Fruit fly (Drosophila melanogaster) whole organism, embryonic: ENCODE data around the gene CG46313.
A peak's percentile ranks its signal among the peaks of the same experiment; 100 is the strongest.

Experiments used
- Atf-2 ChIP-seq: fragments of 200-800 bp; sonication (Bioruptor generic); optimal IDR thresholded peaks from 2 replicates; lab custom pipeline; 2016; ENCODE audit warnings: missing biosample characterization, missing genetic modification characterization
- CG10209 ChIP-seq: fragments of 200-800 bp; sonication (Bioruptor generic); optimal IDR thresholded peaks from 3 replicates; lab custom pipeline; 2017; ENCODE audit warnings: missing biosample characterization, mild to moderate bottlenecking, missing genetic modification characterization, missing genetic modification reagents
- CG11504 ChIP-seq: fragments of 200-800 bp; sonication (Bioruptor generic); optimal IDR thresholded peaks from 3 replicates; lab custom pipeline; 2019; ENCODE audit warnings: missing biosample characterization, mild to moderate bottlenecking, missing genetic modification characterization, moderate library complexity
- CG12769 ChIP-seq: fragments of 200-800 bp; sonication (Bioruptor generic); optimal IDR thresholded peaks from 2 replicates; lab custom pipeline; 2019; ENCODE audit warnings: missing biosample characterization, mild to moderate bottlenecking, missing genetic modification characterization, moderate library complexity
- CG13287 ChIP-seq: fragments of 200-800 bp; sonication (Bioruptor generic); IDR thresholded peaks from 2 replicates; pipeline ENCODE4 v1.3.6; 2022; ENCODE audit warnings: missing biosample characterization, missing genetic modification characterization; ENCODE audit not compliant: partially characterized antibody
- CG13296 ChIP-seq: fragments of 200-800 bp; sonication (Bioruptor generic); optimal IDR thresholded peaks from 3 replicates; lab custom pipeline; 2018; ENCODE audit warnings: missing biosample characterization, mild to moderate bottlenecking, missing genetic modification characterization
- CG14441 ChIP-seq: fragments of 200-800 bp; sonication (Bioruptor generic); IDR thresholded peaks from 2 replicates; pipeline ENCODE4 v1.3.6; 2022; ENCODE audit warnings: missing biosample characterization, missing genetic modification characterization
- CG14667 ChIP-seq: fragments of 200-800 bp; sonication (Bioruptor generic); IDR thresholded peaks from 2 replicates; pipeline ENCODE4 v1.3.6; 2022; ENCODE audit warnings: missing biosample characterization, missing genetic modification characterization
- CG14965 ChIP-seq: fragments of 200-800 bp; sonication (Bioruptor generic); optimal IDR thresholded peaks from 2 replicates; lab custom pipeline; 2016; ENCODE audit warnings: missing biosample characterization, missing genetic modification characterization, borderline replicate concordance
- CG15696 ChIP-seq: fragments of 200-800 bp; sonication (Bioruptor generic); optimal IDR thresholded peaks from 2 replicates; lab custom pipeline; 2019; ENCODE audit warnings: missing biosample characterization, mild to moderate bottlenecking, missing genetic modification characterization, moderate library complexity
- CG1602 ChIP-seq: fragments of 200-800 bp; sonication (Bioruptor generic); optimal IDR thresholded peaks from 3 replicates; lab custom pipeline; 2016; ENCODE audit warnings: missing biosample characterization, missing genetic modification characterization
- CG1603 ChIP-seq: fragments of 200-800 bp; sonication (Bioruptor generic); optimal IDR thresholded peaks from 2 replicates; lab custom pipeline; 2019; ENCODE audit warnings: missing biosample characterization, mild to moderate bottlenecking, missing genetic modification characterization, moderate library complexity
- CG1832 ChIP-seq: fragments of 200-800 bp; sonication (Bioruptor generic); optimal IDR thresholded peaks from 2 replicates; lab custom pipeline; 2017; ENCODE audit warnings: missing biosample characterization, mild to moderate bottlenecking, missing genetic modification characterization, inconsistent platforms
- CG30020 ChIP-seq: fragments of 200-800 bp; optimal IDR thresholded peaks from 2 replicates; lab custom pipeline; 2019; ENCODE audit warnings: missing biosample characterization, mild to moderate bottlenecking, missing genetic modification characterization, moderate library complexity
- CG31441 ChIP-seq: fragments of 200-800 bp; sonication (Bioruptor generic); IDR thresholded peaks from 2 replicates; pipeline ENCODE4 v1.3.6; 2022; ENCODE audit warnings: missing biosample characterization, missing genetic modification characterization
- CG32532 ChIP-seq: fragments of 200-800 bp; sonication (Bioruptor generic); IDR thresholded peaks from 2 replicates; pipeline ENCODE4 v1.3.6; 2022; ENCODE audit warnings: missing biosample characterization, missing genetic modification characterization
- CG34422 ChIP-seq: fragments of 200-800 bp; sonication (Bioruptor generic); IDR thresholded peaks from 3 replicates; pipeline ENCODE4 v1.3.6; 2022; ENCODE audit warnings: missing biosample characterization, missing genetic modification characterization
- CG3726 ChIP-seq: fragments of 200-800 bp; sonication (Bioruptor generic); IDR thresholded peaks from 3 replicates; pipeline ENCODE4, ENCODE4 v1.3.6; 2022; ENCODE audit warnings: missing biosample characterization, missing genetic modification characterization
- CG4282 ChIP-seq: fragments of 200-800 bp; sonication (Bioruptor generic); optimal IDR thresholded peaks from 2 replicates; lab custom pipeline; 2016; ENCODE audit warnings: missing biosample characterization, missing genetic modification characterization
- CG4730 ChIP-seq: fragments of 200-800 bp; sonication (Bioruptor generic); IDR thresholded peaks from 2 replicates; pipeline ENCODE4 v1.3.6; 2022; ENCODE audit warnings: missing biosample characterization, missing genetic modification characterization
- CG5953 ChIP-seq: fragments of 200-800 bp; sonication (Bioruptor generic); IDR thresholded peaks from 2 replicates; pipeline ENCODE4 v1.3.6; 2022; ENCODE audit warnings: missing biosample characterization, missing genetic modification characterization
- Drgx ChIP-seq: fragments of 200-800 bp; sonication (Bioruptor generic); IDR thresholded peaks from 2 replicates; pipeline ENCODE4 v1.3.6; 2022; ENCODE audit warnings: missing biosample characterization, missing genetic modification characterization
- Gug ChIP-seq: fragments of 200-800 bp; sonication (Bioruptor generic); IDR thresholded peaks from 4 replicates; pipeline ENCODE4 v1.3.6; 2022; ENCODE audit warnings: missing biosample characterization, missing genetic modification characterization
- H15 ChIP-seq: fragments of 200-800 bp; sonication (Bioruptor generic); IDR thresholded peaks from 3 replicates; pipeline ENCODE4 v1.3.6; 2022; ENCODE audit warnings: missing biosample characterization, missing genetic modification characterization
- HLH54F ChIP-seq: fragments of 200-800 bp; sonication (Bioruptor generic); optimal IDR thresholded peaks from 3 replicates; lab custom pipeline; 2016; ENCODE audit warnings: missing biosample characterization, missing genetic modification characterization
- Lpt ChIP-seq: fragments of >200 bp; optimal IDR thresholded peaks from 2 replicates; lab custom pipeline; 2018; ENCODE audit warnings: missing biosample characterization, missing genetic modification characterization
- Oli ChIP-seq: fragments of 200-800 bp; sonication (Bioruptor generic); optimal IDR thresholded peaks from 2 replicates; lab custom pipeline; 2018; ENCODE audit warnings: missing biosample characterization, mild to moderate bottlenecking, missing genetic modification characterization, moderate library complexity
- Pdp1 ChIP-seq, 2 experiments: fragments of 200-800 bp; sonication (Bioruptor generic); optimal IDR thresholded peaks; 3 replicates each; lab custom pipeline; 2016; ENCODE audit warnings: missing biosample characterization in 2 of 2, missing genetic modification characterization in 2 of 2, mild to moderate bottlenecking in 1 of 2, moderate library complexity in 1 of 2
- Usf ChIP-seq: fragments of 200-800 bp; sonication (Bioruptor generic); optimal IDR thresholded peaks from 2 replicates; lab custom pipeline; 2017; ENCODE audit warnings: missing genotype, missing biosample characterization, missing genetic modification characterization
- ci ChIP-seq: fragments of 200-800 bp; sonication (Bioruptor generic); IDR thresholded peaks from 3 replicates; pipeline ENCODE4 v1.3.6; 2022; ENCODE audit warnings: missing biosample characterization, missing genetic modification characterization
- crc ChIP-seq: fragments of 200-800 bp; sonication (Bioruptor generic); optimal IDR thresholded peaks from 2 replicates; lab custom pipeline; 2016; ENCODE audit warnings: missing biosample characterization, missing genetic modification characterization
- dysf ChIP-seq: fragments of 200-800 bp; sonication (Bioruptor generic); IDR thresholded peaks from 3 replicates; pipeline ENCODE4 v1.3.6; 2022; ENCODE audit warnings: missing biosample characterization, missing genetic modification characterization
- fd3F ChIP-seq: fragments of 200-800 bp; sonication (Bioruptor generic); optimal IDR thresholded peaks from 2 replicates; lab custom pipeline; 2018; ENCODE audit warnings: missing biosample characterization, mild to moderate bottlenecking, missing genetic modification characterization, moderate library complexity
- grau ChIP-seq: fragments of 200-800 bp; optimal IDR thresholded peaks from 3 replicates; lab custom pipeline; 2019; ENCODE audit warnings: missing biosample characterization, mild to moderate bottlenecking, missing genetic modification characterization, moderate library complexity
- grn ChIP-seq: fragments of 200-800 bp; sonication (Bioruptor generic); optimal IDR thresholded peaks from 3 replicates; lab custom pipeline; 2017; ENCODE audit warnings: missing biosample characterization, missing genetic modification characterization
- gro ChIP-seq: fragments of 200-800 bp; sonication (Bioruptor generic); optimal IDR thresholded peaks from 2 replicates; lab custom pipeline; 2016; ENCODE audit warnings: missing biosample characterization, missing genetic modification characterization
- gsb ChIP-seq: fragments of 200-800 bp; sonication (Bioruptor generic); IDR thresholded peaks from 2 replicates; pipeline ENCODE4 v1.3.6; 2022; ENCODE audit warnings: missing biosample characterization, missing genetic modification characterization
- org-1 ChIP-seq: fragments of 200-800 bp; sonication (Bioruptor generic); optimal IDR thresholded peaks from 2 replicates; lab custom pipeline; 2017; ENCODE audit warnings: missing biosample characterization, missing genetic modification characterization
- pan ChIP-seq, 4 experiments: fragments of >200 bp in 3 of 4; fragments of 200-800 bp in 1 of 4; sonication (Bioruptor generic) in 1 of 4; optimal IDR thresholded peaks in 3 of 4; IDR thresholded peaks in 1 of 4; 2 replicates each; pipeline versions ENCODE4 v1.3.6 to Lab custom; 2017 to 2022; ENCODE audit warnings: missing biosample characterization in 2 of 4, missing genetic modification characterization in 2 of 4, mixed read lengths in 1 of 4
- phol ChIP-seq: fragments of 200-800 bp; sonication (Bioruptor generic); optimal IDR thresholded peaks from 3 replicates; lab custom pipeline; 2018; ENCODE audit warnings: missing biosample characterization, mild to moderate bottlenecking, missing genetic modification characterization, moderate library complexity
- psq ChIP-seq: fragments of 200-800 bp; sonication (Bioruptor generic); optimal IDR thresholded peaks from 2 replicates; lab custom pipeline; 2017; ENCODE audit warnings: missing biosample characterization, missing genetic modification characterization
- ranshi ChIP-seq: fragments of 200-800 bp; sonication (Bioruptor generic); IDR thresholded peaks from 2 replicates; pipeline ENCODE4 v1.3.6; 2022; ENCODE audit warnings: missing biosample characterization, missing genetic modification characterization
- ro ChIP-seq: fragments of 200-800 bp; sonication (Bioruptor generic); IDR thresholded peaks from 2 replicates; pipeline ENCODE4 v1.3.6; 2022; ENCODE audit warnings: missing biosample characterization, missing genetic modification characterization
- sd ChIP-seq: fragments of 200-800 bp; sonication (Bioruptor generic); optimal IDR thresholded peaks from 3 replicates; lab custom pipeline; 2018; ENCODE audit warnings: missing biosample characterization, mild to moderate bottlenecking, missing genetic modification characterization, moderate library complexity
- sens ChIP-seq: fragments of 200-800 bp; sonication (Bioruptor generic); peaks from one replicate; lab custom pipeline; 2016; ENCODE audit warnings: missing biosample characterization, missing genetic modification characterization
- sisA ChIP-seq: fragments of 200-800 bp; sonication (Bioruptor generic); IDR thresholded peaks from 2 replicates; pipeline ENCODE4 v1.3.6; 2022; ENCODE audit warnings: missing biosample characterization, missing genetic modification characterization
- sob ChIP-seq: fragments of 200-800 bp; sonication (Bioruptor generic); IDR thresholded peaks from 2 replicates; pipeline ENCODE4 v1.3.6; 2022; ENCODE audit warnings: missing biosample characterization, missing genetic modification characterization
- ssp ChIP-seq: fragments of 200-800 bp; sonication (Bioruptor generic); IDR thresholded peaks from 2 replicates; pipeline ENCODE4 v1.3.6; 2022; ENCODE audit warnings: missing biosample characterization, missing genetic modification characterization
- ttk ChIP-seq: fragments of 200-800 bp; sonication (Bioruptor generic); IDR thresholded peaks from 2 replicates; pipeline ENCODE4 v2.1.2; 2022; ENCODE audit warnings: missing biosample characterization, missing genetic modification characterization

The CG46313 gene

DNA sequence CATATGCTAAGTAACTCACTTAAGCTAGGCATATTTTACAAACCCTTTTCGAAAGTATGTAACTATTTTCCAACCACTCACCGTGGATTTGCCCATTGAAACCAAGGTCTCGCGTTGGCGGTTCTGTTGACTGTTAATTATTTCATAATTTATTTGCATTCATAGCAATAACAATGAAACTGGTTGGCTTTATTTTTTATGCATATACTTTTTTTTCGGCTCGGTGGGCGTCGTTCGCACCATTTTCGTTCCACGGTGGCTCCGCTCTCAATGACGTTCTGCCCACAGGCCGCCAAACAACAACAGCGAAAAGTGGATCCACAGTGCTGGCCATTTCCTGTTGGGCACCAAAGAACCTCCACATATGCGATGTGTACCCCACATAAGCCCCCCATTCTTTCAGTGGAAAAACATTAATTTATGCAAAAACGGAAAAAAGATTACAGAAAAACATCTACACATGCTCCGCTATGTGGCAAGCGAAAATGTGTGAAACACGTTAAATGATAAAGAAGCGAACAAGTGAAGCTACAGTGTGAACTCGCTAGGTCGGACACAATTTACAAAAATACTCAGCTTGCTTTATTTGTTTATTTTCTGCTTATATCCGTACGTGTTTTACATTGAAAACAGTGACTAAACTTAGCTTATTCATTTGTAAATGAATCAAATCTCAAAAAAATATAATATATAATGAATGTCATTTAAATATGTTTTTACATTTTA, 10.6 kb upstream of the CG46313 start (continued):
- TF ChIP-seq CG11504 (tag; lab: Kevin White, UChicago) = peak; percentile 64
- TF ChIP-seq CG34422 (GFP tag; lab: Robert Waterston, UW) = peak; percentile 46; the same call in 1 of the 3 replicates
- TF ChIP-seq org-1 (GFP tag; lab: Kevin White, UChicago) = no peak
- peak; percentile 3 for TF ChIP-seq sd (tag; lab: Kevin White, UChicago)
- no peak for TF ChIP-seq CG32532 (GFP tag; lab: Robert Waterston, UW)
- peak; percentile 24; the same call in 1 of the 2 replicates for TF ChIP-seq sisA (GFP tag; lab: Robert Waterston, UW)
- peak; percentile 2 for TF ChIP-seq CG1603 (tag; lab: Kevin White, UChicago)
- 0 out of 2 replicates have a peak, but pooled peaks have one; percentile 30 for TF ChIP-seq ttk (GFP tag; lab: Robert Waterston, UW)
- no peak for TF ChIP-seq ci (GFP tag; lab: Robert Waterston, UW)
- TF ChIP-seq phol (tag; lab: Kevin White, UChicago) = peak; percentile 36
- peak; percentile 17 for TF ChIP-seq CG10209
- peak; percentile 43 for TF ChIP-seq gsb (GFP tag; lab: Robert Waterston, UW)
- TF ChIP-seq pan (optimal IDR thresholded peaks at IDR 0.05; lab: Kevin White, UChicago) = no peak
- TF ChIP-seq pan (GFP tag; optimal IDR thresholded peaks at IDR 0.05 in 1 of 2, IDR thresholded peaks at IDR 0.05 in 1 of 2) = peak in 1 of 2 experiments; percentile 24
- no peak for TF ChIP-seq Lpt (GFP tag; lab: Kevin White, UChicago)
- no peak for TF ChIP-seq Usf (GFP tag; lab: Kevin White, UChicago)
- no peak for TF ChIP-seq CG1602 (GFP tag; lab: Kevin White, UChicago)
- peak; percentile 39; the same call in 2 of the 3 replicates for TF ChIP-seq dysf (GFP tag; lab: Robert Waterston, UW)
- TF ChIP-seq ssp (GFP tag; lab: Robert Waterston, UW) = no peak
- 0 out of 2 replicates have a peak, but pooled peaks have one; percentile 35 for TF ChIP-seq CG14441
- TF ChIP-seq CG12769 (tag; lab: Kevin White, UChicago) = peak; percentile 28
- no peak for TF ChIP-seq CG15696 (tag; lab: Kevin White, UChicago)
- TF ChIP-seq CG14965 = no peak
- 0 out of 3 replicates have a peak, but pooled peaks have one; percentile 24 for TF ChIP-seq CG3726
- no peak for TF ChIP-seq grn (GFP tag; lab: Kevin White, UChicago)
- TF ChIP-seq Gug (GFP tag; lab: Robert Waterston, UW) = peak; percentile 29; the same call in 2 of the 4 replicates
- TF ChIP-seq CG1832 (GFP tag; lab: Kevin White, UChicago) = no peak
- TF ChIP-seq psq (GFP tag; lab: Kevin White, UChicago) = no peak
- TF ChIP-seq CG13287 (GFP tag; lab: Robert Waterston, UW) = no peak
- no peak for TF ChIP-seq Pdp1 (GFP tag; optimal IDR thresholded peaks at IDR 0.05; lab: Kevin White, UChicago)
- TF ChIP-seq gro (GFP tag; lab: Kevin White, UChicago) = no peak
- TF ChIP-seq CG13296 (GFP tag; lab: Kevin White, UChicago) = peak; percentile 32
- no peak for TF ChIP-seq CG5953 (GFP tag; lab: Robert Waterston, UW)
- 0 out of 3 replicates have a peak, but pooled peaks have one; percentile 12 for TF ChIP-seq H15 (GFP tag; lab: Robert Waterston, UW)
- TF ChIP-seq CG14667 (GFP tag; lab: Robert Waterston, UW) = peak; percentile 45
- TF ChIP-seq HLH54F = no peak
- TF ChIP-seq ranshi = peak; percentile 32; the same call in 1 of the 2 replicates
- TF ChIP-seq ro (GFP tag; lab: Robert Waterston, UW) = no peak
- TF ChIP-seq Atf-2 (GFP tag; lab: Kevin White, UChicago) = no peak
- TF ChIP-seq CG31441 (GFP tag; lab: Robert Waterston, UW) = 0 out of 2 replicates have a peak, but pooled peaks have one; percentile 7
- TF ChIP-seq CG4282 (GFP tag; lab: Kevin White, UChicago) = peak; percentile 59
- TF ChIP-seq fd3F (GFP tag; lab: Kevin White, UChicago) = no peak
- peak; percentile 67 for TF ChIP-seq Drgx (GFP tag; lab: Robert Waterston, UW)
- 0 out of 2 replicates have a peak, but pooled peaks have one; percentile 22 for TF ChIP-seq CG4730 (GFP tag; lab: Robert Waterston, UW)
- peak; percentile 92 for TF ChIP-seq grau (tag; lab: Kevin White, UChicago)
- peak; percentile 31 for TF ChIP-seq Oli (tag; lab: Kevin White, UChicago)
- TF ChIP-seq sob (GFP tag; lab: Robert Waterston, UW) = peak; percentile 25; the same call in 1 of the 2 replicates
- no peak for TF ChIP-seq CG30020 (tag; lab: Kevin White, UChicago)
- TF ChIP-seq sens = peak; percentile 79
- no peak for TF ChIP-seq crc
